Worm (Caenorhabditis elegans): Measurements from ENCODE around the gene spex-3.

spex-3 gene

ce11 chrIII:1698842-1699241 lies 3.4 kb downstream of the spex-3 start, which contains the start of gene fbxa-74:
TSS of gene fbxa-74 (minus strand) at chrIII:1698986.
- TF ChIP-seq him-1 (tag; optimal IDR thresholded peaks at IDR 0.05) (no peak), W03F9.2 (tag; optimal IDR thresholded peaks at IDR 0.05) (no peak), dao-5 (tag; optimal IDR thresholded peaks at IDR 0.05) (no peak)

- TF ChIP-seq dao-5 (tag; optimal IDR thresholded peaks at IDR 0.05) (no peak), W03F9.2 (tag; optimal IDR thresholded peaks at IDR 0.05) (no peak), him-1 (tag; optimal IDR thresholded peaks at IDR 0.05) (no peak)
These were observed 7.2 kb downstream of the spex-3 start, which contains the start of gene srd-64 for ce11 chrIII:1695006-1695405. TSS of gene srd-64 (minus strand) at chrIII:1695106.

- TF ChIP-seq dao-5 (tag; optimal IDR thresholded peaks at IDR 0.05): no peak
- TF ChIP-seq him-1 (tag; optimal IDR thresholded peaks at IDR 0.05): no peak
- TF ChIP-seq W03F9.2 (tag; optimal IDR thresholded peaks at IDR 0.05): no peak
These were observed 12.3 kb downstream of the spex-3 start, which contains the start of gene Y22D7AR.14 for ce11 chrIII:1689927-1690326. TSS of gene Y22D7AR.14 (minus strand) at chrIII:1690027.

- TF ChIP-seq him-1 (tag; optimal IDR thresholded peaks at IDR 0.05): no peak
- TF ChIP-seq dao-5 (tag; optimal IDR thresholded peaks at IDR 0.05): no peak
- no peak for TF ChIP-seq W03F9.2 (tag; optimal IDR thresholded peaks at IDR 0.05)
These were observed 14.2 kb downstream of the spex-3 start, which contains the start of gene Y22D7AR.7 for ce11 chrIII:1687999-1688398. TSS of gene Y22D7AR.7 (minus strand) at chrIII:1688099.

ce11 chrIII:1682262-1682661 lies 20.0 kb downstream of the spex-3 start:
- TF ChIP-seq dao-5 (tag; optimal IDR thresholded peaks at IDR 0.05): no peak
- TF ChIP-seq W03F9.2 (tag; optimal IDR thresholded peaks at IDR 0.05): no peak
- TF ChIP-seq him-1 (tag; optimal IDR thresholded peaks at IDR 0.05): no peak

- TF ChIP-seq dao-5 (tag; optimal IDR thresholded peaks at IDR 0.05) (no peak), him-1 (tag; optimal IDR thresholded peaks at IDR 0.05) (no peak), W03F9.2 (tag; optimal IDR thresholded peaks at IDR 0.05) (no peak)
These were observed 21.2 kb downstream of the spex-3 start for ce11 chrIII:1680996-1681395.

- TF ChIP-seq dao-5 (tag; optimal IDR thresholded peaks at IDR 0.05) (no peak), him-1 (tag; optimal IDR thresholded peaks at IDR 0.05) (no peak), W03F9.2 (tag; optimal IDR thresholded peaks at IDR 0.05) (no peak)
These were observed 21.8 kb downstream of the spex-3 start for ce11 chrIII:1680393-1680792.

ce11 chrIII:1678671-1679070 lies 23.6 kb downstream of the spex-3 start:
- TF ChIP-seq dao-5 (tag; optimal IDR thresholded peaks at IDR 0.05) (no peak), W03F9.2 (tag; optimal IDR thresholded peaks at IDR 0.05) (no peak), him-1 (tag; optimal IDR thresholded peaks at IDR 0.05) (no peak)

- TF ChIP-seq him-1 (tag; optimal IDR thresholded peaks at IDR 0.05): no peak
- no peak for TF ChIP-seq W03F9.2 (tag; optimal IDR thresholded peaks at IDR 0.05)
- TF ChIP-seq dao-5 (tag; optimal IDR thresholded peaks at IDR 0.05): no peak
These were observed 25.6 kb downstream of the spex-3 start, which contains the start of gene Y22D7AR.6 for ce11 chrIII:1676588-1676987. TSS of gene Y22D7AR.6 (minus strand) at chrIII:1676721.

- TF ChIP-seq W03F9.2 (tag; optimal IDR thresholded peaks at IDR 0.05) (no peak), him-1 (tag; optimal IDR thresholded peaks at IDR 0.05) (no peak), dao-5 (tag; optimal IDR thresholded peaks at IDR 0.05) (no peak)
These were observed 27.5 kb downstream of the spex-3 start for ce11 chrIII:1674760-1675159.

ce11 chrIII:1673320-1673719 lies 28.9 kb downstream of the spex-3 start:
- TF ChIP-seq him-1 (tag; optimal IDR thresholded peaks at IDR 0.05) (no peak), W03F9.2 (tag; optimal IDR thresholded peaks at IDR 0.05) (no peak)

ce11 chrIII:1668519-1668918 lies 33.7 kb downstream of the spex-3 start, which contains the start of gene glb-30:
TSS of gene glb-30 (minus strand) at chrIII:1668619.
- no peak for TF ChIP-seq dao-5 (tag; optimal IDR thresholded peaks at IDR 0.05)
- no peak for TF ChIP-seq him-1 (tag; optimal IDR thresholded peaks at IDR 0.05)
- no peak for TF ChIP-seq W03F9.2 (tag; optimal IDR thresholded peaks at IDR 0.05)

ce11 chrIII:1666893-1667292 lies 35.3 kb downstream of the spex-3 start:
- TF ChIP-seq dao-5 (tag; optimal IDR thresholded peaks at IDR 0.05): no peak

ce11 chrIII:1665799-1666308 lies 36.4 kb downstream of the spex-3 start, which contains the start of gene Y22D7AR.3:
TSS of gene Y22D7AR.3 (minus strand) at chrIII:1665849.
- TF ChIP-seq dao-5 (tag; optimal IDR thresholded peaks at IDR 0.05) (no peak), W03F9.2 (tag; optimal IDR thresholded peaks at IDR 0.05) (no peak), him-1 (tag; optimal IDR thresholded peaks at IDR 0.05) (no peak)

- no peak for TF ChIP-seq dao-5 (tag; optimal IDR thresholded peaks at IDR 0.05)
- TF ChIP-seq him-1 (tag; optimal IDR thresholded peaks at IDR 0.05): no peak
- no peak for TF ChIP-seq W03F9.2 (tag; optimal IDR thresholded peaks at IDR 0.05)
These were observed 36.9 kb downstream of the spex-3 start for ce11 chrIII:1665373-1665772.

Measured in whole organism, L4/young adult.